Fruit fly (Drosophila melanogaster) whole organism, embryonic: Measurements from ENCODE around the gene CG6230.

Experiments used
- Ada2b ChIP-seq: fragments of 200-800 bp; sonication (Bioruptor generic); IDR thresholded peaks from 2 replicates; pipeline ENCODE4 v1.3.6; 2022; ENCODE audit warnings: missing biosample characterization, missing genetic modification characterization
- CG1024 ChIP-seq: fragments of 200-800 bp; sonication (Bioruptor generic); IDR thresholded peaks from 2 replicates; pipeline ENCODE4 v1.3.6; 2022; ENCODE audit warnings: missing biosample characterization, missing genetic modification characterization
- CG11093 ChIP-seq: fragments of 200-800 bp; sonication (Bioruptor generic); IDR thresholded peaks from 3 replicates; pipeline ENCODE4 v1.3.6; 2022; ENCODE audit warnings: missing biosample characterization, missing genetic modification characterization
- CG11695 ChIP-seq: fragments of 200-800 bp; sonication (Bioruptor generic); IDR thresholded peaks from 3 replicates; pipeline ENCODE4 v1.3.6; 2022; ENCODE audit warnings: missing biosample characterization, missing genetic modification characterization
- CG11696 ChIP-seq: fragments of 200-800 bp; sonication (Bioruptor generic); IDR thresholded peaks from 2 replicates; pipeline ENCODE4 v1.3.6; 2022; ENCODE audit warnings: missing biosample characterization, missing genetic modification characterization
- CG12155 ChIP-seq: fragments of 200-800 bp; sonication (Bioruptor generic); optimal IDR thresholded peaks from 3 replicates; lab custom pipeline; 2016; ENCODE audit warnings: missing biosample characterization, missing genetic modification characterization
- CG15073 ChIP-seq: fragments of 200-800 bp; sonication (Bioruptor generic); optimal IDR thresholded peaks from 2 replicates; lab custom pipeline; 2016; ENCODE audit warnings: missing biosample characterization, missing genetic modification characterization
- CG16813 ChIP-seq: fragments of 200-800 bp; sonication (Bioruptor generic); IDR thresholded peaks from 3 replicates; pipeline ENCODE4 v1.3.6; 2022; ENCODE audit warnings: missing biosample characterization, missing genetic modification characterization; ENCODE audit not compliant: partially characterized antibody
- CG17186 ChIP-seq: fragments of 200-800 bp; sonication (Bioruptor generic); optimal IDR thresholded peaks from 3 replicates; lab custom pipeline; 2017; ENCODE audit warnings: missing biosample characterization, missing genetic modification reagents, missing genetic modification characterization
- CG17361 ChIP-seq: fragments of 200-800 bp; sonication (Bioruptor generic); IDR thresholded peaks from 3 replicates; pipeline ENCODE4 v1.3.6; 2022; ENCODE audit warnings: missing biosample characterization, missing genetic modification characterization
- CG2129 ChIP-seq: fragments of 200-800 bp; sonication (Bioruptor generic); IDR thresholded peaks from 2 replicates; pipeline ENCODE4 v1.3.6; 2022; ENCODE audit warnings: missing biosample characterization, missing genetic modification characterization; ENCODE audit not compliant: partially characterized antibody
- CG2199 ChIP-seq: fragments of 200-800 bp; sonication (Bioruptor generic); IDR thresholded peaks from 3 replicates; pipeline ENCODE4 v1.3.6; 2022; ENCODE audit warnings: missing biosample characterization, missing genetic modification characterization
- CG2202 ChIP-seq: fragments of 200-800 bp; sonication (Bioruptor generic); optimal IDR thresholded peaks from 2 replicates; lab custom pipeline; 2018; ENCODE audit warnings: missing biosample characterization, mild to moderate bottlenecking, missing genetic modification characterization
- CG3847 ChIP-seq: fragments of 200-800 bp; sonication (Bioruptor generic); IDR thresholded peaks from 2 replicates; pipeline ENCODE4 v1.3.6; 2022; ENCODE audit warnings: missing biosample characterization, missing genetic modification characterization
- CG4328 ChIP-seq: fragments of 200-800 bp; sonication (Bioruptor generic); optimal IDR thresholded peaks from 3 replicates; lab custom pipeline; 2017; ENCODE audit warnings: missing biosample characterization, missing genetic modification reagents, missing genetic modification characterization
- CG4404 ChIP-seq: fragments of 200-800 bp; sonication (Bioruptor generic); IDR thresholded peaks from 2 replicates; pipeline ENCODE4 v1.3.6; 2022; ENCODE audit warnings: missing biosample characterization, missing genetic modification characterization
- CG6175 ChIP-seq: fragments of 200-800 bp; sonication (Bioruptor generic); IDR thresholded peaks from 3 replicates; pipeline ENCODE4 v1.3.6; 2022; ENCODE audit warnings: missing biosample characterization, missing genetic modification characterization
- CG7357 ChIP-seq: fragments of 200-800 bp; sonication (Bioruptor generic); IDR thresholded peaks from 3 replicates; pipeline ENCODE4 v1.3.6; 2022; ENCODE audit warnings: missing biosample characterization, missing genetic modification characterization
- CG7839 ChIP-seq: fragments of 200-800 bp; sonication (Bioruptor generic); optimal IDR thresholded peaks from 3 replicates; lab custom pipeline; 2018; ENCODE audit warnings: missing biosample characterization, mild to moderate bottlenecking, missing genetic modification characterization, moderate library complexity
- CG9215 ChIP-seq: fragments of 200-800 bp; sonication (Bioruptor generic); IDR thresholded peaks from 2 replicates; pipeline ENCODE4 v1.3.6; 2022; ENCODE audit warnings: missing biosample characterization, missing genetic modification characterization
- CG9932 ChIP-seq: fragments of 200-800 bp; sonication (Bioruptor generic); IDR thresholded peaks from 2 replicates; pipeline ENCODE4 v1.3.6; 2022; ENCODE audit warnings: missing biosample characterization, missing genetic modification characterization
- D19A ChIP-seq: fragments of 200-800 bp; optimal IDR thresholded peaks from 3 replicates; lab custom pipeline; 2019; ENCODE audit warnings: missing biosample characterization, mild to moderate bottlenecking, missing genetic modification characterization, moderate library complexity
- D19B ChIP-seq: fragments of 200-800 bp; sonication (Bioruptor generic); optimal IDR thresholded peaks from 2 replicates; lab custom pipeline; 2017; ENCODE audit warnings: missing biosample characterization, mild to moderate bottlenecking, missing genetic modification characterization
- Deaf1 ChIP-seq: fragments of 200-800 bp; optimal IDR thresholded peaks from 3 replicates; lab custom pipeline; 2019; ENCODE audit warnings: missing biosample characterization, mild to moderate bottlenecking, missing genetic modification characterization, moderate library complexity
- Eip74EF ChIP-seq, 2 experiments: fragments of 200-800 bp in 1 of 2; fragments of >200 bp in 1 of 2; sonication (Bioruptor generic) in 1 of 2; optimal IDR thresholded peaks; 2 replicates each; lab custom pipeline; 2017 to 2019; ENCODE audit warnings: missing biosample characterization in 2 of 2, missing genetic modification characterization in 2 of 2, mild to moderate bottlenecking in 1 of 2, moderate library complexity in 1 of 2
- HLH3B ChIP-seq: fragments of 200-800 bp; sonication (Bioruptor generic); IDR thresholded peaks from 2 replicates; pipeline ENCODE4 v1.3.6; 2022; ENCODE audit warnings: missing biosample characterization, missing genetic modification characterization
- Hr39 ChIP-seq: fragments of >200 bp; optimal IDR thresholded peaks from 2 replicates; lab custom pipeline; 2017
- MBD-R2 ChIP-seq: fragments of 200-800 bp; sonication (Bioruptor generic); IDR thresholded peaks from 2 replicates; pipeline ENCODE4 v1.3.6; 2022; ENCODE audit warnings: missing biosample characterization, missing genetic modification characterization
- Mes4 ChIP-seq: fragments of 200-800 bp; sonication (Bioruptor generic); optimal IDR thresholded peaks from 2 replicates; lab custom pipeline; 2016; ENCODE audit warnings: missing biosample characterization, missing genetic modification characterization
- Sry-β ChIP-seq: fragments of 200-800 bp; sonication (Bioruptor generic); optimal IDR thresholded peaks from 2 replicates; lab custom pipeline; 2018; ENCODE audit warnings: missing biosample characterization, mild to moderate bottlenecking, missing genetic modification characterization, moderate library complexity
- abd-A ChIP-seq: fragments of 200-800 bp; sonication (Bioruptor generic); optimal IDR thresholded peaks from 3 replicates; lab custom pipeline; 2019; ENCODE audit warnings: missing biosample characterization, mild to moderate bottlenecking, missing genetic modification characterization, moderate library complexity
- chif ChIP-seq, 2 experiments: fragments of 200-800 bp; sonication (Bioruptor generic); optimal IDR thresholded peaks; 3 replicates each; lab custom pipeline; 2016; ENCODE audit warnings: missing biosample characterization in 2 of 2, missing genetic modification characterization in 2 of 2
- crp ChIP-seq, 2 experiments: fragments of 200-800 bp; sonication (Bioruptor generic); optimal IDR thresholded peaks; 2 replicates in 1 of 2; 3 replicates in 1 of 2; lab custom pipeline; 2017; ENCODE audit warnings: missing biosample characterization in 2 of 2, missing genetic modification characterization in 2 of 2, mild to moderate bottlenecking in 1 of 2, moderate library complexity in 1 of 2
- eve ChIP-seq, 2 experiments: fragments of >200 bp; optimal IDR thresholded peaks; 2 replicates each; lab custom pipeline; 2017; ENCODE audit warnings: missing biosample characterization in 2 of 2, missing genetic modification characterization in 2 of 2
- hbn ChIP-seq: fragments of 200-800 bp; sonication (Bioruptor generic); IDR thresholded peaks from 2 replicates; pipeline ENCODE4 v1.3.6; 2022; ENCODE audit warnings: missing biosample characterization, missing genetic modification characterization; ENCODE audit not compliant: partially characterized antibody
- lbe ChIP-seq: fragments of 200-800 bp; sonication (Bioruptor generic); optimal IDR thresholded peaks from 2 replicates; lab custom pipeline; 2016; ENCODE audit warnings: missing biosample characterization, mild to moderate bottlenecking, missing genetic modification characterization
- maf-S ChIP-seq: fragments of 200-800 bp; sonication (Bioruptor generic); optimal IDR thresholded peaks from 2 replicates; lab custom pipeline; 2016; ENCODE audit warnings: missing biosample characterization, missing genetic modification characterization
- nom ChIP-seq: fragments of 200-800 bp; sonication (Bioruptor generic); optimal IDR thresholded peaks from 2 replicates; lab custom pipeline; 2017; ENCODE audit warnings: missing biosample characterization, missing genetic modification characterization, mild to moderate bottlenecking, moderate library complexity, missing genetic modification reagents
- odd ChIP-seq: fragments of 200-800 bp; sonication (Bioruptor generic); optimal IDR thresholded peaks from 2 replicates; lab custom pipeline; 2017; ENCODE audit warnings: missing biosample characterization, mild to moderate bottlenecking, missing genetic modification characterization
- psq ChIP-seq: fragments of 200-800 bp; sonication (Bioruptor generic); optimal IDR thresholded peaks from 2 replicates; lab custom pipeline; 2017; ENCODE audit warnings: missing biosample characterization, missing genetic modification characterization
- scrt ChIP-seq: fragments of 200-800 bp; sonication (Bioruptor generic); optimal IDR thresholded peaks from 2 replicates; lab custom pipeline; 2018; ENCODE audit warnings: missing biosample characterization, mild to moderate bottlenecking, missing genetic modification characterization, moderate library complexity
- sens ChIP-seq: fragments of 200-800 bp; sonication (Bioruptor generic); peaks from one replicate; lab custom pipeline; 2016; ENCODE audit warnings: missing biosample characterization, missing genetic modification characterization
- slbo ChIP-seq: fragments of 200-800 bp; sonication (Bioruptor generic); IDR thresholded peaks from 2 replicates; pipeline ENCODE4 v1.3.6; 2022; ENCODE audit warnings: missing biosample characterization, missing genetic modification characterization
- sob ChIP-seq: fragments of 200-800 bp; sonication (Bioruptor generic); IDR thresholded peaks from 2 replicates; pipeline ENCODE4 v1.3.6; 2022; ENCODE audit warnings: missing biosample characterization, missing genetic modification characterization
- ssp ChIP-seq: fragments of 200-800 bp; sonication (Bioruptor generic); IDR thresholded peaks from 2 replicates; pipeline ENCODE4 v1.3.6; 2022; ENCODE audit warnings: missing biosample characterization, missing genetic modification characterization
- twi ChIP-seq: fragments of 200-800 bp; optimal IDR thresholded peaks from 2 replicates; lab custom pipeline; 2019; ENCODE audit warnings: missing biosample characterization, mild to moderate bottlenecking, missing genetic modification characterization, moderate library complexity
- wdn ChIP-seq: fragments of 200-800 bp; sonication (Bioruptor generic); IDR thresholded peaks from 2 replicates; pipeline ENCODE4 v1.3.6; 2022; ENCODE audit warnings: missing biosample characterization, missing genetic modification characterization

CG6230 gene

dm6 chr2L:11155166-11155958 is 35.2 kb upstream of the CG6230 start, which contains the start of gene CG6287 (continued):
- no peak for TF ChIP-seq abd-A
- TF ChIP-seq HLH3B (GFP tag; lab: Robert Waterston, UW) = no peak
- TF ChIP-seq CG2202 (tag; lab: Kevin White, UChicago) = no peak
- peak; percentile 72 for TF ChIP-seq lbe (GFP tag; lab: Kevin White, UChicago)
- no peak for TF ChIP-seq CG7839 (tag; lab: Kevin White, UChicago)
- no peak for TF ChIP-seq Mes4 (GFP tag; lab: Kevin White, UChicago)
- TF ChIP-seq CG9932 (GFP tag; lab: Robert Waterston, UW) = no peak
- TF ChIP-seq Hr39 = no peak
- TF ChIP-seq sob (GFP tag; lab: Robert Waterston, UW) = no peak
- TF ChIP-seq crp (GFP tag; optimal IDR thresholded peaks at IDR 0.05; lab: Kevin White, UChicago) = no peak
- TF ChIP-seq Sry-β (GFP tag; lab: Kevin White, UChicago) = no peak
- TF ChIP-seq CG9215 (GFP tag; lab: Robert Waterston, UW) = no peak
- TF ChIP-seq CG6175 = no peak
- TF ChIP-seq hbn = no peak
- TF ChIP-seq maf-S = no peak
- TF ChIP-seq CG15073 = no peak
- no peak for TF ChIP-seq CG11093 (GFP tag; lab: Robert Waterston, UW)
- TF ChIP-seq CG7357 (GFP tag; lab: Robert Waterston, UW) = no peak
- no peak for TF ChIP-seq ssp (GFP tag; lab: Robert Waterston, UW)
- no peak for TF ChIP-seq nom (GFP tag; lab: Kevin White, UChicago)
- TF ChIP-seq sens = peak; percentile 51
- no peak for TF ChIP-seq CG11695
- TF ChIP-seq odd (GFP tag; lab: Kevin White, UChicago) = no peak
- peak in 1 of 2 experiments; percentile 7 for TF ChIP-seq chif (GFP tag; optimal IDR thresholded peaks at IDR 0.05; lab: Kevin White, UChicago)
- no peak for TF ChIP-seq CG1024 (GFP tag; lab: Robert Waterston, UW)
- no peak for TF ChIP-seq CG4328
- TF ChIP-seq eve (GFP tag; optimal IDR thresholded peaks at IDR 0.05; lab: Kevin White, UChicago) = peak in 1 of 2 experiments; percentile 27
- no peak for TF ChIP-seq wdn (GFP tag; lab: Robert Waterston, UW)
- no peak for TF ChIP-seq CG2199 (GFP tag; lab: Robert Waterston, UW)
- TF ChIP-seq D19B (GFP tag; lab: Kevin White, UChicago) = peak; percentile 2

- TF ChIP-seq psq (GFP tag; lab: Kevin White, UChicago) = no peak
- TF ChIP-seq CG11696 (GFP tag; lab: Robert Waterston, UW) = no peak
- peak; percentile 84 for TF ChIP-seq Deaf1 (tag; lab: Kevin White, UChicago)
- TF ChIP-seq Eip74EF (GFP tag; optimal IDR thresholded peaks at IDR 0.05; lab: Kevin White, UChicago) = no peak
- TF ChIP-seq CG16813 (GFP tag; lab: Robert Waterston, UW) = no peak
- TF ChIP-seq scrt (GFP tag; lab: Kevin White, UChicago) = peak; percentile 54
- no peak for TF ChIP-seq MBD-R2 (GFP tag; lab: Robert Waterston, UW)
- no peak for TF ChIP-seq CG7357 (GFP tag; lab: Robert Waterston, UW)
These were observed 28.9 kb upstream of the CG6230 start, which contains the start of gene Gyc32E for dm6 chr2L:11148969-11149368. Gyc32E (minus strand) TSS chr2L:11149101.

- TF ChIP-seq CG4404 (no peak), CG17186 (GFP tag; lab: Kevin White, UChicago) (no peak), CG2129 (GFP tag; lab: Robert Waterston, UW) (no peak), D19A (tag; lab: Kevin White, UChicago) (no peak), Ada2b (GFP tag; lab: Robert Waterston, UW) (no peak), twi (tag; lab: Kevin White, UChicago) (no peak), CG17361 (no peak), CG12155 (GFP tag; lab: Kevin White, UChicago) (no peak), CG3847 (GFP tag; lab: Robert Waterston, UW) (no peak), slbo (GFP tag; lab: Robert Waterston, UW) (no peak)
- TF ChIP-seq, all 482 proteins: peak for 0
These were observed 25.2 kb upstream of the CG6230 start, which contains the start of gene CG31867 for dm6 chr2L:11145317-11145716. CG31867 (minus strand) TSS chr2L:11145417.
